Fruit fly (Drosophila melanogaster): Measurements from ENCODE around the gene CG7872.

CG7872 gene

DNA sequence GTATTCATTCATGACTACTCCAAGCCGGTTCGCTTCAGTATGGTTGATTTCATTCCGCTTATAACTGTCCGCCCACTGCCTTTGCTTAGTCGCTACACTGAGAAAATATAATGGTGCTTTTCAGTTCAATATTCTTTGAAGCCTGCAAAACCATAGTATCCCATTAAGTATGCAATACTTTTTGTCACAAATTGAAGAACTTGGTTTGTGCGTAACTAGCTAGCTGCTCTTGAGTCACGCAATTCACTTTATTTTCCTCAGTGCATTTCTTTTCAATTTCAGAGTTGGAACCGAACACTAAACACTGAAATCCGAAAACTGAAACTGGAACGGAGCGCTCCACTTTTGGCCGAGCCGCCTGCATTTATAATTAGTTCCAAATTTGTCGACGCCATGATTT, 21.7 kb downstream of the CG7872 start (continued):
- TF ChIP-seq dati (GFP tag; IDR thresholded peaks at IDR 0.05) (no peak), pho (GFP tag; optimal IDR thresholded peaks at IDR 0.05) (peak; percentile 1), CG7963 (GFP tag; IDR thresholded peaks at IDR 0.05; ENCODE audit: partially characterized antibody) (no peak), Usf (GFP tag; optimal IDR thresholded peaks at IDR 0.05) (no peak), Abd-B (GFP tag; optimal IDR thresholded peaks at IDR 0.05) (peak; percentile 47), CG17385 (GFP tag; optimal IDR thresholded peaks at IDR 0.05) (peak; percentile 41), ash1 (GFP tag; optimal IDR thresholded peaks at IDR 0.05) (no peak), Lhr (GFP tag; optimal IDR thresholded peaks at IDR 0.05) (no peak), CG16813 (GFP tag; IDR thresholded peaks at IDR 0.05; ENCODE audit: partially characterized antibody) (no peak), ci (GFP tag; IDR thresholded peaks at IDR 0.05) (peak; percentile 74; the same call in 2 of the 3 replicates), p53 (GFP tag; optimal IDR thresholded peaks at IDR 0.05) (no peak), Jarid2 (GFP tag; optimal IDR thresholded peaks at IDR 0.05) (peak; percentile 26), H15 (GFP tag; IDR thresholded peaks at IDR 0.05) (0 out of 3 replicates have a peak, but pooled peaks have one; percentile 35), Opbp (GFP tag; IDR thresholded peaks at IDR 0.05; ENCODE audit: partially characterized antibody) (no peak), H2.0 (GFP tag; IDR thresholded peaks at IDR 0.05) (peak; percentile 49; the same call in 1 of the 2 replicates), vvl (GFP tag; IDR thresholded peaks at IDR 0.05) (peak; percentile 71), CG4404 (GFP tag; IDR thresholded peaks at IDR 0.05) (0 out of 2 replicates have a peak, but pooled peaks have one; percentile 17), CG11085 (GFP tag; IDR thresholded peaks at IDR 0.05) (no peak), ATbp (GFP tag; optimal IDR thresholded peaks at IDR 0.05) (peak; percentile 53), Gug (GFP tag; IDR thresholded peaks at IDR 0.05) (peak; percentile 56; the same call in 3 of the 4 replicates), Meics (GFP tag; optimal IDR thresholded peaks at IDR 0.05) (peak; percentile 55), dpn (GFP tag; optimal IDR thresholded peaks at IDR 0.05) (peak; percentile 55 to 57), chinmo (GFP tag; IDR thresholded peaks at IDR 0.05; ENCODE audit: partially characterized antibody) (no peak), Ets65A (GFP tag) (peak; percentile 95), CG12299 (tag; optimal IDR thresholded peaks at IDR 0.05) (peak; percentile 24), CG12236 (GFP tag; optimal IDR thresholded peaks at IDR 0.05) (no peak), CG17361 (GFP tag; IDR thresholded peaks at IDR 0.05) (peak; percentile 53; the same call in 2 of the 3 replicates), D (optimal IDR thresholded peaks at IDR 0.05) (no peak), D (GFP tag; optimal IDR thresholded peaks at IDR 0.05) (no peak), CG16779 (GFP tag; IDR thresholded peaks at IDR 0.05) (0 out of 2 replicates have a peak, but pooled peaks have one; percentile 46), en (GFP tag; optimal IDR thresholded peaks at IDR 0.05) (peak; percentile 50), BEAF-32 (GFP tag; optimal IDR thresholded peaks at IDR 0.05) (no peak), CG14441 (GFP tag; IDR thresholded peaks at IDR 0.05) (peak; percentile 77), Lpt (GFP tag; optimal IDR thresholded peaks at IDR 0.05) (no peak), CG3407 (GFP tag; optimal IDR thresholded peaks at IDR 0.05) (no peak), mirr (GFP tag; optimal IDR thresholded peaks at IDR 0.05) (no peak), tna (GFP tag; IDR thresholded peaks at IDR 0.05; ENCODE audit: partially characterized antibody) (no peak), CG10274 (GFP tag; optimal IDR thresholded peaks at IDR 0.05) (no peak), pum (GFP tag; optimal IDR thresholded peaks at IDR 0.05) (peak; percentile 54), CG12942 (GFP tag; optimal IDR thresholded peaks at IDR 0.05) (peak; percentile 42), CG8478 (optimal IDR thresholded peaks at IDR 0.05) (no peak), CG13287 (GFP tag; IDR thresholded peaks at IDR 0.05; ENCODE audit: partially characterized antibody) (no peak), CG10565 (GFP tag; optimal IDR thresholded peaks at IDR 0.05) (no peak), Trl (optimal IDR thresholded peaks at IDR 0.05) (no peak), Trl (GFP tag; optimal IDR thresholded peaks at IDR 0.05) (peak; percentile 50), CG10321 (GFP tag; IDR thresholded peaks at IDR 0.05) (peak; percentile 41; the same call in 1 of the 2 replicates), CG6254 (GFP tag; optimal IDR thresholded peaks at IDR 0.05) (no peak), CG6175 (GFP tag; IDR thresholded peaks at IDR 0.05) (0 out of 3 replicates have a peak, but pooled peaks have one; percentile 14), CG8281 (tag; optimal IDR thresholded peaks at IDR 0.05) (peak; percentile 5)

All from whole organism, embryonic.